Fruit fly (Drosophila melanogaster) whole organism, pupa: ENCODE measurements around the gene CG43060.

ENCODE experiments used
- CG10348 ChIP-seq: fragments of 200-800 bp; sonication (Bioruptor generic); IDR thresholded peaks from 2 replicates; pipeline ENCODE4 v1.3.6; 2022; ENCODE audit warnings: missing biosample characterization, missing genetic modification characterization
- CG12605 ChIP-seq: fragments of 200-800 bp; sonication (Bioruptor generic); IDR thresholded peaks from 2 replicates; pipeline ENCODE4 v1.3.6; 2022; ENCODE audit warnings: missing biosample characterization, missing genetic modification characterization
- CG13204 ChIP-seq: fragments of 200-800 bp; sonication (Bioruptor generic); optimal IDR thresholded peaks from 2 replicates; lab custom pipeline; 2018; ENCODE audit warnings: missing biosample characterization, mild to moderate bottlenecking, missing genetic modification characterization, moderate library complexity
- CG34367 ChIP-seq: fragments of 200-800 bp; sonication (Bioruptor generic); optimal IDR thresholded peaks from 2 replicates; lab custom pipeline; 2018; ENCODE audit warnings: missing biosample characterization, mild to moderate bottlenecking, missing genetic modification characterization
- CG4496 ChIP-seq: fragments of 200-800 bp; sonication (Bioruptor generic); IDR thresholded peaks from 3 replicates; pipeline ENCODE4 v1.3.6; 2022; ENCODE audit warnings: missing biosample characterization, missing genetic modification characterization
- CG8301 ChIP-seq: fragments of 200-800 bp; sonication (Bioruptor generic); optimal IDR thresholded peaks from 2 replicates; lab custom pipeline; 2018; ENCODE audit warnings: missing biosample characterization, mild to moderate bottlenecking, missing genetic modification characterization
- CG9948 ChIP-seq: fragments of 200-800 bp; sonication (Bioruptor generic); optimal IDR thresholded peaks from 2 replicates; lab custom pipeline; 2018; ENCODE audit warnings: missing biosample characterization, mild to moderate bottlenecking, missing genetic modification characterization, moderate library complexity
- D1 ChIP-seq: fragments of 200-800 bp; sonication (Bioruptor generic); optimal IDR thresholded peaks from 2 replicates; lab custom pipeline; 2018; ENCODE audit warnings: missing biosample characterization, mild to moderate bottlenecking, missing genetic modification characterization, moderate library complexity
- Pif1B ChIP-seq: fragments of 200-800 bp; sonication (Bioruptor generic); optimal IDR thresholded peaks from 3 replicates; lab custom pipeline; 2016; ENCODE audit warnings: missing biosample characterization, missing genetic modification characterization
- fd96Ca ChIP-seq: fragments of 200-800 bp; sonication (Bioruptor generic); IDR thresholded peaks from 3 replicates; pipeline ENCODE4 v1.3.6; 2022; ENCODE audit warnings: missing biosample characterization, missing genetic modification characterization

DNA sequence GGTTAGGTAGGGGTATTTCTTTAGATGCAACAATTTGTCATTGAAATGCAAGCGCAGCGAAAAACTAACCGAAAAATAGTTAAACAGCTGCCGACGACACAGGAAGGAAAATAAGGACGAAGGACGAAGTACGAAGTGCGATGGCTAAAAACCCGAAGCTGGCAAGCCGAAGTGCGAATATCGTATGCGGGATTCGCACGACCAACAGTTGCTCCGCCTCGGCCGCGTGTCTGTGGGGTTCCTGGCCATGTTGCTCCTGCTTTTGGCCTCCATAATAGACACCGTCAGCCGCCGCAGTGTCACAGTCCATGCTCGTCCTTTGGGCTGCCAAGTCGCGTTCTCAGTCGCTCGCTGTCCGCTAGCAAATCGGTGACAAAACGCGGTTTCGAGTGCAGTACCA lies 18.0 kb downstream of the CG43060 start, which contains the start of gene mAChR-B:
- TF ChIP-seq CG4496 (GFP tag; lab: Robert Waterston, UW), result no peak
- no peak for TF ChIP-seq CG9948 (tag; lab: Kevin White, UChicago)
- no peak for TF ChIP-seq Pif1B
- TF ChIP-seq CG10348 (GFP tag; lab: Robert Waterston, UW), result no peak
- no peak for TF ChIP-seq CG34367 (tag; lab: Kevin White, UChicago)
- TF ChIP-seq CG8301 (tag; lab: Kevin White, UChicago), result no peak
- TF ChIP-seq D1 (tag; lab: Kevin White, UChicago), result no peak
- no peak for TF ChIP-seq CG13204 (GFP tag; lab: Kevin White, UChicago)
- TF ChIP-seq CG12605, result no peak
- TF ChIP-seq fd96Ca (GFP tag; lab: Robert Waterston, UW), result no peak
